Fruit fly (Drosophila melanogaster): ENCODE measurements around the gene CG14609.

The CG14609 gene

dm6 chr3R:7249460-7249859, 48.7 kb downstream of the CG14609 start, which contains the start of the genes CG1227 and Dtwd2 (continued):
- TF ChIP-seq H15 (GFP tag; IDR thresholded peaks at IDR 0.05) (peak; percentile 78; the same call in 2 of the 3 replicates), CG3995 (GFP tag; optimal IDR thresholded peaks at IDR 0.05) (peak; percentile 57), CG13775 (GFP tag; optimal IDR thresholded peaks at IDR 0.05) (peak; percentile 87), zfh2 (GFP tag; optimal IDR thresholded peaks at IDR 0.05) (peak; percentile 73), cg (GFP tag; optimal IDR thresholded peaks at IDR 0.05) (no peak), CG2678 (tag; optimal IDR thresholded peaks at IDR 0.05) (peak; percentile 97), pho (GFP tag; optimal IDR thresholded peaks at IDR 0.05) (peak; percentile 71), CG12744 (GFP tag; optimal IDR thresholded peaks at IDR 0.05) (peak; percentile 57), CG18619 (GFP tag; optimal IDR thresholded peaks at IDR 0.05) (peak; percentile 87), CG9932 (GFP tag; IDR thresholded peaks at IDR 0.05) (peak; percentile 89), slp2 (GFP tag; optimal IDR thresholded peaks at IDR 0.05) (peak; percentile 36), CG32772 (GFP tag; IDR thresholded peaks at IDR 0.05) (peak; percentile 78), CG11695 (GFP tag; IDR thresholded peaks at IDR 0.05) (peak; percentile 93), ase (GFP tag; IDR thresholded peaks at IDR 0.05) (peak; percentile 86), crp (GFP tag; optimal IDR thresholded peaks at IDR 0.05) (peak; percentile 85 to 96), vnd (GFP tag; IDR thresholded peaks at IDR 0.05; ENCODE audit: partially characterized antibody) (no peak), caup (GFP tag; optimal IDR thresholded peaks at IDR 0.05; ENCODE audit: severe bottlenecking) (peak; percentile 87), CG14965 (GFP tag; optimal IDR thresholded peaks at IDR 0.05; ENCODE audit: borderline replicate concordance) (no peak), ro (GFP tag; IDR thresholded peaks at IDR 0.05) (no peak), CG3726 (GFP tag; IDR thresholded peaks at IDR 0.05) (peak; percentile 71; the same call in 2 of the 3 replicates), CG8281 (tag; optimal IDR thresholded peaks at IDR 0.05) (peak; percentile 78), gce (GFP tag; IDR thresholded peaks at IDR 0.05) (peak; percentile 86), CG30403 (GFP tag; optimal IDR thresholded peaks at IDR 0.05) (peak; percentile 92), Kr (GFP tag; optimal IDR thresholded peaks at IDR 0.05) (no peak), MBD-R2 (GFP tag; IDR thresholded peaks at IDR 0.05) (peak; percentile 98), ci (GFP tag; IDR thresholded peaks at IDR 0.05) (peak; percentile 96), Med (GFP tag) (peak; percentile 91), CG16779 (GFP tag; IDR thresholded peaks at IDR 0.05) (peak; percentile 51; the same call in 1 of the 2 replicates), Poxn (GFP tag; IDR thresholded peaks at IDR 0.05) (peak; percentile 51; the same call in 1 of the 2 replicates), CG10431 (GFP tag; optimal IDR thresholded peaks at IDR 0.05) (peak; percentile 80), lola (GFP tag; optimal IDR thresholded peaks at IDR 0.05) (peak in 1 of 3 experiments; percentile 88), CTCF (GFP tag; optimal IDR thresholded peaks at IDR 0.05) (peak; percentile 8), Hr78 (GFP tag; optimal IDR thresholded peaks at IDR 0.05) (no peak), odd (GFP tag; optimal IDR thresholded peaks at IDR 0.05) (peak; percentile 92), CG1024 (GFP tag; IDR thresholded peaks at IDR 0.05) (peak; percentile 62; the same call in 1 of the 2 replicates), Mad (GFP tag; optimal IDR thresholded peaks at IDR 0.05) (peak; percentile 33), HLHmδ (GFP tag; optimal IDR thresholded peaks at IDR 0.05) (no peak), bsh (GFP tag; optimal IDR thresholded peaks at IDR 0.05) (peak in 1 of 2 experiments; percentile 95), Hmr (GFP tag; optimal IDR thresholded peaks at IDR 0.05) (peak; percentile 92), NK7.1 (GFP tag; optimal IDR thresholded peaks at IDR 0.05) (peak; percentile 55), kay (GFP tag; optimal IDR thresholded peaks at IDR 0.05) (peak; percentile 71), jumu (GFP tag; optimal IDR thresholded peaks at IDR 0.05) (no peak), CG7745 (tag; optimal IDR thresholded peaks at IDR 0.05) (no peak), h (optimal IDR thresholded peaks at IDR 0.05) (no peak), CG17802 (tag; optimal IDR thresholded peaks at IDR 0.05) (peak; percentile 49), tgo (GFP tag; IDR thresholded peaks at IDR 0.05) (peak; percentile 93), CG15269 (tag; optimal IDR thresholded peaks at IDR 0.05) (peak; percentile 95), CG1792 (GFP tag; optimal IDR thresholded peaks at IDR 0.05) (peak; percentile 31), BEAF-32 (GFP tag; optimal IDR thresholded peaks at IDR 0.05) (no peak), Fer3 (tag; optimal IDR thresholded peaks at IDR 0.05) (peak; percentile 96), CkIIα-i1 (GFP tag; IDR thresholded peaks at IDR 0.05) (no peak)

Measured in whole organism, embryonic.